Worm (Caenorhabditis elegans) whole organism, L2 larva: ENCODE data around the gene cchl-1.

Source experiments
- aly-2 ChIP-seq: fragments of 150-350 bp; optimal IDR thresholded peaks from 2 replicates; lab custom pipeline; 2014; ENCODE audit warnings: missing biosample characterization, missing genetic modification characterization
- egl-27 ChIP-seq: sonication (generic microtip); optimal IDR thresholded peaks from 3 replicates; lab custom pipeline; 2017; ENCODE audit warnings: missing biosample characterization, missing genetic modification reagents, missing genetic modification characterization
- nhr-11 ChIP-seq: fragments of 150-350 bp; optimal IDR thresholded peaks from 2 replicates; lab custom pipeline; 2014; ENCODE audit warnings: missing biosample characterization, missing genetic modification characterization
- nhr-12 ChIP-seq: fragments of 150-350 bp; optimal IDR thresholded peaks from 2 replicates; lab custom pipeline; 2014; ENCODE audit warnings: missing biosample characterization, missing genetic modification characterization
- nhr-237 ChIP-seq: fragments of 150-350 bp; optimal IDR thresholded peaks from 2 replicates; lab custom pipeline; 2014; ENCODE audit warnings: missing biosample characterization, missing genetic modification characterization
- nhr-25 ChIP-seq: fragments of 150-350 bp; sonication (generic microtip); optimal IDR thresholded peaks from 3 replicates; lab custom pipeline; 2014; ENCODE audit warnings: missing biosample characterization, missing genetic modification characterization
- nhr-6 ChIP-seq: fragments of 150-350 bp; optimal IDR thresholded peaks from 2 replicates; lab custom pipeline; 2014; ENCODE audit warnings: missing biosample characterization, missing genetic modification characterization
- skn-1 ChIP-seq: sonication (generic microtip); optimal IDR thresholded peaks from 2 replicates; lab custom pipeline; 2017; ENCODE audit warnings: missing biosample characterization, missing genetic modification characterization
- sma-3 ChIP-seq: sonication (generic microtip); optimal IDR thresholded peaks from 2 replicates; lab custom pipeline; 2016; ENCODE audit warnings: missing genetic modification reagents, missing genetic modification characterization, missing compliant biosample characterization
- unc-39 ChIP-seq: fragments of 150-350 bp; optimal IDR thresholded peaks from 2 replicates; lab custom pipeline; 2014; ENCODE audit warnings: missing biosample characterization, missing genetic modification characterization
- unc-62 ChIP-seq: fragments of 150-350 bp; optimal IDR thresholded peaks from 2 replicates; lab custom pipeline; 2014; ENCODE audit warnings: missing biosample characterization, missing genetic modification reagents, missing genetic modification characterization
- zag-1 ChIP-seq: fragments of 150-350 bp; optimal IDR thresholded peaks from 2 replicates; lab custom pipeline; 2014; ENCODE audit warnings: missing biosample characterization, missing genetic modification characterization
- ztf-1 ChIP-seq: fragments of 200-800 bp; sonication (Bioruptor generic); conservative IDR thresholded peaks from 2 replicates; pipeline ENCODE4 v1.3.6; 2022; ENCODE audit warnings: missing genetic modification characterization, missing compliant biosample characterization

DNA sequence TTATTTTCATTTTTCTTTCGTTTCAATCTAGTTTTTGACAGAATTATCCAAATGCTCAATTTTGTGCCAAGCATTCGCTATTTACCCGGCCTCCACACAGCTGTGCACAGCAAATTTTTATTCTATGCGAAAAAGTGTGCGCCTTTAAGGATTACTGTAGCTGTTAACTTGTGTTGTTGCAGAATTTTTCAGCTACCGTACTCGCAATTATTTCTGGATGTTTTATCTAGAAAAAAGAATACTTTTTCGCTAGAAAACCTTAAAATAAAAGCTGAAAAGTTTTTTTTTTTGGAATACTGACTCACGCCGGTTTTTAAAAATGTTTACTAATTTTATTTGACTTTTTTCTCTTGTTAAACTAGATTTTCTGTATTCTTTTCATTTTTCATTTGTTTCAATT is 5.3 kb upstream of the cchl-1 start:
- TF ChIP-seq nhr-25 (tag; lab: Kevin White, UChicago) (no peak), sma-3 (no peak), nhr-12 (tag; lab: Kevin White, UChicago) (no peak), unc-39 (tag; lab: Kevin White, UChicago) (no peak), aly-2 (no peak), zag-1 (tag; lab: Kevin White, UChicago) (no peak), nhr-237 (tag; lab: Kevin White, UChicago) (no peak), skn-1 (tag; lab: Kevin White, UChicago) (no peak), egl-27 (tag; lab: Kevin White, UChicago) (no peak), ztf-1 (GFP tag; lab: Robert Waterston, UW) (no peak), unc-62 (GFP tag; lab: Kevin White, UChicago) (no peak), nhr-11 (tag; lab: Kevin White, UChicago) (no peak), nhr-6 (tag; lab: Kevin White, UChicago) (no peak)
